Fruit fly (Drosophila melanogaster): Measurements from ENCODE around the gene S-Lap1.

Gene S-Lap1

dm6 chr3L:8616935-8617334 is at the start of gene S-Lap1:
Gene S-Lap1 (plus strand): TSS chr3L:8617235.
- no peak for TF ChIP-seq noc (tag; optimal IDR thresholded peaks at IDR 0.05)

dm6 chr3L:8575844-8576842 is 40.9 kb upstream of the S-Lap1 start, which contains the start of the genes CG6638 and CG43078:
Gene CG6638 (minus strand): TSS chr3L:8576078.
Gene CG43078 (plus strand): TSS chr3L:8576808.
- TF ChIP-seq noc (tag; optimal IDR thresholded peaks at IDR 0.05): no peak

- no peak for TF ChIP-seq noc (tag; optimal IDR thresholded peaks at IDR 0.05)
Measured at dm6 chr3L:8578470-8578869, 38.6 kb upstream of the S-Lap1 start.

dm6 chr3L:8579513-8579912 is 37.5 kb upstream of the S-Lap1 start:
- TF ChIP-seq noc (tag; optimal IDR thresholded peaks at IDR 0.05): no peak

- TF ChIP-seq noc (tag; optimal IDR thresholded peaks at IDR 0.05): peak; percentile 37
Measured at dm6 chr3L:8580780-8581179, 36.3 kb upstream of the S-Lap1 start.

dm6 chr3L:8582105-8582707 is 34.8 kb upstream of the S-Lap1 start:
- TF ChIP-seq noc (tag; optimal IDR thresholded peaks at IDR 0.05): no peak

- TF ChIP-seq noc (tag; optimal IDR thresholded peaks at IDR 0.05): no peak
Measured at dm6 chr3L:8584086-8584485, 32.9 kb upstream of the S-Lap1 start.

- peak; percentile 85 for TF ChIP-seq noc (tag; optimal IDR thresholded peaks at IDR 0.05)
Measured at dm6 chr3L:8600752-8601433, 16.1 kb upstream of the S-Lap1 start, which contains the start of the genes Nelf-E and RpL14. Gene Nelf-E (minus strand): TSS chr3L:8600879. Gene RpL14 (plus strand): TSS chr3L:8601006.

dm6 chr3L:8603880-8604692 is 12.9 kb upstream of the S-Lap1 start, which contains the start of the genes CG5989 and CG6282:
Gene CG5989 (minus strand): TSS chr3L:8604149.
Gene CG6282 (plus strand): TSS chr3L:8604657.
- TF ChIP-seq noc (tag; optimal IDR thresholded peaks at IDR 0.05): no peak

dm6 chr3L:8607449-8607848 is 9.6 kb upstream of the S-Lap1 start:
- no peak for TF ChIP-seq noc (tag; optimal IDR thresholded peaks at IDR 0.05)

- TF ChIP-seq noc (tag; optimal IDR thresholded peaks at IDR 0.05): no peak
Measured at dm6 chr3L:8619588-8619987, 2.6 kb downstream of the S-Lap1 start, which contains the start of gene S-Lap2. Gene S-Lap2 (plus strand): TSS chr3L:8619888.

- no peak for TF ChIP-seq noc (tag; optimal IDR thresholded peaks at IDR 0.05)
Measured at dm6 chr3L:8621465-8621864, 4.4 kb downstream of the S-Lap1 start.

- TF ChIP-seq noc (tag; optimal IDR thresholded peaks at IDR 0.05): no peak
Measured at dm6 chr3L:8623702-8624421, 6.8 kb downstream of the S-Lap1 start, which contains the start of the genes GAPsec and Zasp66. Gene GAPsec (minus strand): TSS chr3L:8623901. Gene Zasp66 (plus strand): TSS chr3L:8624371.
